Worm (Caenorhabditis elegans): Measurements from ENCODE around the gene asp-4.

Gene asp-4

DNA sequence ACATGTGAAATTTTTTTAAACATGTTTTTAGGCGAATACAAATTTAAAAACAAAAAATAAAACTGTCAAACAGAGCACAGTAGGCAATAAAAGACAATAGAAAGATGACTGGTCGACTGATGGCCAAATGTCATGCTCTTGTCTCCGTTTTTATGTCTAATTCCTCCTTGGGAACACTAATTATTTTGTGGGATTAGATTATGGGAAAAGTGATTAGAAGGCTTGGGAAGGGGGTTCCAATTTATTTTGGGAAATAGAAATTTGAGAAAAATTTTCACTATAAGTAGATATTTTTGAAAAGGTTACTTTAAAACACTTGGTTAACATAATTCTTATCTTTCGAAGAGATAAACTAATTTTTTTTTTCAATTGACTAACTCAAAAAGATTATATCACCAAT lies 50.5 kb downstream of the asp-4 start:
- TF ChIP-seq M03D4.4 (tag; optimal IDR thresholded peaks at IDR 0.05) (no peak), snpc-4 (tag; optimal IDR thresholded peaks at IDR 0.05) (no peak), nhr-28 (tag; optimal IDR thresholded peaks at IDR 0.05) (no peak), ces-1 (GFP tag; optimal IDR thresholded peaks at IDR 0.05) (peak; percentile 93), bed-3 (GFP tag; optimal IDR thresholded peaks at IDR 0.05) (no peak), mls-2 (tag; optimal IDR thresholded peaks at IDR 0.05) (no peak), unc-120 (tag; optimal IDR thresholded peaks at IDR 0.05; ENCODE audit: poor library complexity, severe bottlenecking) (no peak)

DNA sequence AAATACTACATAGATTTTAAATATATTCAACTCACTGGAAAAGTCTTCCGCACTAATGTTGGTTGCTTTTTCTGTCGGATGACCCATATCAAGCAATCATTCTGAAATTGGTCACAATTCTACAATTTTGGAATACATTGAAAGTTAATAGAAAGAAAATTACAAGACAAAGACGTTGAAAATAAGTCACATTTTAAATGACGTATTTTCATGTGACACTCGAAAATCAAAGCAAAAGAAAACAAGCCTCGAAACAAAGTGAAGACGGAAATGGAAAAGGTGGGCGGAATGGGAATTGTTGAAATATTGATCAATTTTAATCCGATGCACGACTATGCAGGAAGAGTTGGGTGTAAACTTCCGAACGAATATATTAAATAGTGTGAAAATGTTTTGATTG lies 51.3 kb downstream of the asp-4 start, which contains the start of gene mob-2:
Gene mob-2 (minus strand): TSS at position 101 of the 400 bp plus-strand sequence.
- TF ChIP-seq ceh-83 (GFP tag; optimal IDR thresholded peaks at IDR 0.05) (no peak), nhr-28 (tag; optimal IDR thresholded peaks at IDR 0.05) (no peak), ceh-39 (tag; optimal IDR thresholded peaks at IDR 0.05) (no peak), ceh-43 (GFP tag; optimal IDR thresholded peaks at IDR 0.05) (no peak), snpc-4 (tag; optimal IDR thresholded peaks at IDR 0.05) (no peak), unc-39 (tag; optimal IDR thresholded peaks at IDR 0.05) (no peak), mep-1 (tag; optimal IDR thresholded peaks at IDR 0.05) (no peak), ztf-11 (tag; optimal IDR thresholded peaks at IDR 0.05) (no peak), blmp-1 (tag; optimal IDR thresholded peaks at IDR 0.05) (no peak), elt-3 (tag; optimal IDR thresholded peaks at IDR 0.05) (no peak), tbx-8 (GFP tag; optimal IDR thresholded peaks at IDR 0.05) (no peak)

DNA sequence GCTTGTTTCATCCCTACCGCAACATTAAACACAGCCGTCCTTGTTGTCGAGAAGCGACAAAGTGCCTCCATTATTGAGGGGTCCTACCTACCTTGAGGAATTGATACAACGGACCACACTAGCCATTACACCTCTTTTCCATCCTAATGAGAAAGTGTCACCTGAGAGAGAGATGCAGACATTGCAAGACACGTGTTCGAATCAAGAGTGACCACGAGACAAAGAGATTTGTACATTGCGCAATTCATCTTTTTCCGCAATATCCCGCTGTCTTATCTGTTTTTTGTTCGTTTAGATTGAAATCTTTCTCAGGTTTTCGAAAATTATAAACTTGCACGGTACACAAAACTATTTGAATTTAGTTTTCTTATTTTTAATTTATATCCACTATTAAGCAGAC lies 52.1 kb downstream of the asp-4 start:
- TF ChIP-seq sem-2 (GFP tag; optimal IDR thresholded peaks at IDR 0.05) (no peak), lsy-2 (tag; optimal IDR thresholded peaks at IDR 0.05) (peak; percentile 2), mls-2 (tag; optimal IDR thresholded peaks at IDR 0.05) (peak; percentile 27), ham-2 (GFP tag; optimal IDR thresholded peaks at IDR 0.05) (peak; percentile 33), hlh-1 (tag; optimal IDR thresholded peaks at IDR 0.05) (peak; percentile 97), nhr-2 (tag; optimal IDR thresholded peaks at IDR 0.05) (peak; percentile 88), elt-1 (tag; optimal IDR thresholded peaks at IDR 0.05; ENCODE audit: borderline replicate concordance, insufficient read depth) (peak; percentile 94), sptf-1 (tag; optimal IDR thresholded peaks at IDR 0.05) (no peak), unc-120 (tag; optimal IDR thresholded peaks at IDR 0.05; ENCODE audit: poor library complexity, severe bottlenecking) (peak; percentile 70), mep-1 (tag; optimal IDR thresholded peaks at IDR 0.05) (no peak), unc-62 (GFP tag; optimal IDR thresholded peaks at IDR 0.05) (peak; percentile 84), drap-1 (GFP tag; optimal IDR thresholded peaks at IDR 0.05) (no peak), zip-8 (tag; optimal IDR thresholded peaks at IDR 0.05) (peak; percentile 72), ces-1 (GFP tag; optimal IDR thresholded peaks at IDR 0.05) (peak; percentile 23)
